Worm (Caenorhabditis elegans): ENCODE data around the gene bath-19.
"Not testable (repeated sequence)": the region's sequence is repeated elsewhere in the genome, so short reads cannot be mapped to it uniquely, and the experiment has no call there.

bath-19 gene

DNA sequence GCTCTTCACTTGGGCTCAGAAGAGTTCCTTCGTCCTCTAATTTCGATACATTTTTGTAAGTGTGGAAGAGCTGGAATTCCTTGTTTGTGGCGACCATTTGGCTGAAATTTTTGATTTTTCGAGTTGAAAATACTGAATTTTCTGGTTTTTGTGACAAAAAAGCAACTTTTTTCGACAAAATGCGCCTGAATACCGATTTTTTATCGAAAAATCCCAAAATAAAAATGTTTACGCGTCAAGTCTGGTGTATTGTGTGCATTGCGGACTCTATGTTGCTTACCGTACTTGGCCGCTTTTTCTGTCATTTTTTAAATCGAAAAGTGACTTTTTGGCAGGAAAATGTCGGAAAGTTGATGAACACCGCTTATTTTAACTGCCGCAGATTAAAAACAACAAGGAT, 8.8 kb downstream of the bath-19 start, which contains the start of gene bath-3:
Gene bath-3 (minus strand): TSS at position 101 of the 400 bp plus-strand sequence.
- no peak for TF ChIP-seq blmp-1 (tag; optimal IDR thresholded peaks at IDR 0.05; ENCODE audit: insufficient read depth)
- TF ChIP-seq sem-4 (tag; optimal IDR thresholded peaks at IDR 0.05), result no peak
- no peak for TF ChIP-seq nhr-21 (tag; optimal IDR thresholded peaks at IDR 0.05)
- no peak for TF ChIP-seq R02D3.7 (tag; optimal IDR thresholded peaks at IDR 0.05)
- no peak for TF ChIP-seq nhr-129 (tag; optimal IDR thresholded peaks at IDR 0.05)
- no peak for TF ChIP-seq gmeb-1 (tag; optimal IDR thresholded peaks at IDR 0.05)
- no peak for TF ChIP-seq nhr-11 (tag; optimal IDR thresholded peaks at IDR 0.05)
- no peak for TF ChIP-seq ZK546.5 (tag; optimal IDR thresholded peaks at IDR 0.05)
- no peak for TF ChIP-seq mab-5 (tag; optimal IDR thresholded peaks at IDR 0.05)
- no peak for TF ChIP-seq mdl-1 (tag; optimal IDR thresholded peaks at IDR 0.05)
- TF ChIP-seq nhr-237 (tag; optimal IDR thresholded peaks at IDR 0.05), result no peak
- TF ChIP-seq mbf-1 (tag; optimal IDR thresholded peaks at IDR 0.05), result no peak
- no peak for TF ChIP-seq alr-1 (tag; optimal IDR thresholded peaks at IDR 0.05)
- no peak for TF ChIP-seq lin-11 (tag; optimal IDR thresholded peaks at IDR 0.05)
- TF ChIP-seq ceh-16 (tag; optimal IDR thresholded peaks at IDR 0.05), result no peak
- no peak for TF ChIP-seq egl-27 (tag; optimal IDR thresholded peaks at IDR 0.05)
- no peak for TF ChIP-seq peb-1 (tag; optimal IDR thresholded peaks at IDR 0.05)
- TF ChIP-seq C34F6.9 (tag; optimal IDR thresholded peaks at IDR 0.05), result no peak
- no peak for TF ChIP-seq ztf-1 (GFP tag; conservative IDR thresholded peaks at IDR 0.05)

DNA sequence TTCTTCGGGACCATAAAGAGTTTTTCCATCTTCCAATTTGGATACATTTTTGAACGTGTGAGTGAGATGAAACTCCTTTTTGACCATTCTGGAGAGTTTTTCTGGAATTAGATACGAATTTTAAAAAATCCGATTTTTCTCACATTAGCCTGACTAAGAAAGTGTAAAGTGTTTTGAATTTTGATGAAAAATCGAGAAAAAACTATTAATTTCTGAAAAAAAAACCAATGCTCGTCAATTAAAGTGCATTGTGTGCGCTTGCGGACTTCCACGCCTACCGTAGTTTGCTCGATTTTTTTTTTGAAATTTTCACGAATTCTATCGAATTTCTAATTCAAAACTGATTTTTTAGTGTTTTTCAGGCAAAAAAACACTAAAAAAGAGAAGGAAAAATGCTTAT, 10.5 kb downstream of the bath-19 start, which contains the start of gene bath-1:
Gene bath-1 (minus strand): TSS at position 101 of the 400 bp plus-strand sequence.
- TF ChIP-seq elt-1 (tag; optimal IDR thresholded peaks at IDR 0.05), result no peak
- no peak for TF ChIP-seq nhr-237 (tag; optimal IDR thresholded peaks at IDR 0.05)
- TF ChIP-seq ZK546.5 (tag; optimal IDR thresholded peaks at IDR 0.05), result no peak
- TF ChIP-seq lsy-2 (tag; optimal IDR thresholded peaks at IDR 0.05), result no peak
- no peak for TF ChIP-seq snpc-4 (tag; optimal IDR thresholded peaks at IDR 0.05)
- TF ChIP-seq C34F6.9 (tag; optimal IDR thresholded peaks at IDR 0.05), result no peak
- TF ChIP-seq nhr-25 (tag; optimal IDR thresholded peaks at IDR 0.05), result no peak

DNA sequence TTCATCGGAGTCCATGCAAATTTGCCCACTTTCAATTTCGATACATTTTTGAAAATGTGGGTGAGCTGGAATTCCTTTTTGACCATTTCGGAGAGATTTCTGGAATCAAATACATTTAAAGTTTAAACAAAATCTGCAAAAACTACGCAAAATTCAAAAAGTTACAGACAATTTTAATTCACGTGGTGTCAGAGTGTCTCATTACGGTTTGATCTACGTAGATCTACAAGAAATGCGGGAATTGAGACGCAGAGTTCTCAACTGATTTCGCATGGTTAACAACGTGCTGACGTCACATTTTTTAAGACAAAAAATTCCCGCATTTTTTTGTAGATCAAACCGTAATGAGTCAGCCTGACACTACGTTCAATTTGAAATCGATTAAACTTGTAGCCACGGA, 12.7 kb downstream of the bath-19 start, which contains the start of gene bath-21:
Gene bath-21 (minus strand): TSS at position 101 of the 400 bp plus-strand sequence.
- TF ChIP-seq fos-1 (tag; optimal IDR thresholded peaks at IDR 0.05) (no peak), nhr-237 (tag; optimal IDR thresholded peaks at IDR 0.05) (no peak), sem-4 (tag; optimal IDR thresholded peaks at IDR 0.05) (no peak)

DNA sequence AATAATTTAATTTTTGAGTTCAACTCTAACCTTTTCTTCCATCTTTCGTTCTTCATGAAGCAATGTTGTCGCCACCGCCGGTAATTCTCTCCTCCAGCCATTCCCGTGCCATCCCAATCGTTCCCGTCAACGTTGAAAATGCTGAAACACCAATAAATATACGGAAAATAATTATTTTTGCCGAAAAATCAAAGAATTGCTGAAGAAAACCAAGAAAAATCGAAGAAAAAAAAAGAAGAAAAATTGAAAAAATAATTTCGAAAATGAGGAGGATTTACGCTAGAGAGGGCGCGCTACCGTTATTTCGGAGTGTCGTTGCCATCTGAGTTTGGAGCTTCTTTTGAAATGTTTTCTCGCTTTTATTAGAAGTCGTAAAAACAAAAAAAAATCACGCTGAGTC, 15.7 kb downstream of the bath-19 start, which contains the start of gene cya-2:
Gene cya-2 (minus strand): TSS at position 101 of the 400 bp plus-strand sequence.
- not testable (repeated sequence) for TF ChIP-seq sem-4, lin-39, gmeb-1 (tag; optimal IDR thresholded peaks at IDR 0.05)

DNA sequence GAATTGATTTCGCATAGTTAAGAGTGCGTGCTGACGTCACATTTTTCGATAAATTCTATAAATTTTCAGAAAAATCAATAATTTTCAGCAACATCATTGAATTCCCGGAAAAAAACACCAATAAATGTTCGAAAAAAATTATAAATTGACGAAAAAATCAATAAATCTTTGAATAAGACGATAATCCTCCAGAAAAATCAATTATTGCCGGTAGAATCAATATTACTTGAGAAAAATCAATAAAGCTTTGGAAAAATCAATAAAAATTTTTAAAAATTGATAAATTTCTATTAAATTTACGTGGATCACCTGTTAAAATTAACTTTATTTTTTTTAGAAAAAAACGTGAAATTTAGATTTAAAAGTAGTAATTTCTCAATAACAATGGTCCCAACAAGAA, 25.3 kb downstream of the bath-19 start:
- no peak for TF ChIP-seq snpc-4 (tag; optimal IDR thresholded peaks at IDR 0.05)
- TF ChIP-seq F13H6.1 (tag; optimal IDR thresholded peaks at IDR 0.05), result no peak
- TF ChIP-seq unc-62 (GFP tag; optimal IDR thresholded peaks at IDR 0.05), result no peak
- no peak for TF ChIP-seq dmd-4 (tag; optimal IDR thresholded peaks at IDR 0.05)
- no peak for TF ChIP-seq crh-2 (tag; optimal IDR thresholded peaks at IDR 0.05)
- no peak for TF ChIP-seq nhr-77 (tag; optimal IDR thresholded peaks at IDR 0.05)
- TF ChIP-seq nhr-23 (tag; optimal IDR thresholded peaks at IDR 0.05), result no peak
- no peak for TF ChIP-seq nhr-6 (tag; optimal IDR thresholded peaks at IDR 0.05)
- no peak for TF ChIP-seq lsy-2 (tag; optimal IDR thresholded peaks at IDR 0.05)
- no peak for TF ChIP-seq egl-27 (tag; optimal IDR thresholded peaks at IDR 0.05)
- TF ChIP-seq C34F6.9 (tag; optimal IDR thresholded peaks at IDR 0.05), result no peak
- TF ChIP-seq ztf-4 (tag; optimal IDR thresholded peaks at IDR 0.05), result no peak
- no peak for TF ChIP-seq nhr-11 (tag; optimal IDR thresholded peaks at IDR 0.05)
- TF ChIP-seq peb-1 (tag; optimal IDR thresholded peaks at IDR 0.05), result no peak
- no peak for TF ChIP-seq sma-3 (GFP tag; optimal IDR thresholded peaks at IDR 0.05)
- no peak for TF ChIP-seq nhr-25 (tag; optimal IDR thresholded peaks at IDR 0.05)
- no peak for TF ChIP-seq nhr-21 (tag; optimal IDR thresholded peaks at IDR 0.05)
- TF ChIP-seq elt-1 (tag; optimal IDR thresholded peaks at IDR 0.05), result no peak
